Fruit fly (Drosophila melanogaster) S2 (cell line): ENCODE data around the gene Hs6st.

ENCODE experiments used
- CG8478 ChIP-seq: fragments of >200 bp; optimal IDR thresholded peaks from 2 replicates; lab custom pipeline; 2018
- CTCF ChIP-seq, 2 experiments: fragments of >200 bp; optimal IDR thresholded peaks; 2 replicates each; lab custom pipeline; 2018

DNA sequence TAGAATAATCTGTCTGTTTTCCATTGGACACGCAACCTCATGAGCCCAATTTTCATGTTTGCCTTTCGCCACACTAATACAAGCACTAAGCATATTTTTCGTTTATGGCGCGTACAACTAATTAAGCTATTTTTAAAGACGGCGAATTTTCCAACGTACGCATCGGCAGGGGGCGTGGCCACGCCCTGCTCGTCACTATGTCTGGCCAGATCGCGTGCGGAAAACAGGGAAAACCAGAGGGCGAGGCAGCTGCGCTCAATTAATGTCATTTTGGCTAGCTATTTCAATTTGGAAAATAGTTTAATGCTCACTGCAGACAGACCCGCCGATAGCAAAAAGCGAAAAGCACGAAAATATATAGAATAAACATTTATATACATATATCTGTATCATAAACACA, 3.6 kb downstream of the Hs6st start:
- TF ChIP-seq CG8478 (no peak), CTCF (optimal IDR thresholded peaks at IDR 0.05; lab: Kevin White, UChicago) (no peak)
